Worm (Caenorhabditis elegans) whole organism, L4 larva: ENCODE data around the gene srxa-2.

Experiments
- F37D6.2 ChIP-seq: sonication (generic microtip); optimal IDR thresholded peaks from 2 replicates; lab custom pipeline; 2016; ENCODE audit warnings: mild to moderate bottlenecking, missing genetic modification characterization, missing compliant biosample characterization
- F49E8.2 ChIP-seq: sonication (generic microtip); optimal IDR thresholded peaks from 2 replicates; lab custom pipeline; 2016; ENCODE audit warnings: missing compliant biosample characterization, mild to moderate bottlenecking, missing genetic modification characterization, borderline replicate concordance
- T26A8.4 ChIP-seq: fragments of 200-800 bp; sonication (Bioruptor generic); IDR thresholded peaks from 2 replicates; pipeline ENCODE4 v1.3.6; 2022; ENCODE audit warnings: missing genetic modification characterization, missing compliant biosample characterization
- Y105C5A.15 ChIP-seq: fragments of 200-800 bp; sonication (Bioruptor generic); IDR thresholded peaks from 2 replicates; pipeline ENCODE4 v1.3.6; 2022; ENCODE audit warnings: missing genetic modification characterization, missing compliant biosample characterization
- ZK337.2 ChIP-seq: fragments of 200-800 bp; sonication (Bioruptor generic); IDR thresholded peaks from 2 replicates; pipeline ENCODE4 v1.3.6; 2022; ENCODE audit warnings: missing genetic modification reagents, missing genetic modification characterization, missing compliant biosample characterization
- aha-1 ChIP-seq: fragments of 150-350 bp; peaks from one replicate; lab custom pipeline; 2014; ENCODE audit warnings: missing biosample characterization, missing genetic modification characterization
- ama-1 ChIP-seq: fragments of 150-350 bp; optimal IDR thresholded peaks from 2 replicates; lab custom pipeline; 2014; ENCODE audit warnings: inconsistent platforms, mixed read lengths
- ceh-82 ChIP-seq: sonication (generic microtip); optimal IDR thresholded peaks from 2 replicates; lab custom pipeline; 2017; ENCODE audit warnings: missing biosample characterization, missing genetic modification characterization
- daf-16 ChIP-seq, 3 experiments: sonication (generic microtip); optimal IDR thresholded peaks; 2 replicates each; lab custom pipeline; 2016 to 2017; ENCODE audit warnings: missing genetic modification characterization in 3 of 3, missing genetic modification reagents in 3 of 3, mild to moderate bottlenecking in 2 of 3, missing compliant biosample characterization in 2 of 3, missing biosample characterization in 1 of 3, moderate library complexity in 1 of 3
- daf-19 ChIP-seq: fragments of 200-800 bp; sonication (Bioruptor generic); conservative IDR thresholded peaks from 2 replicates; pipeline ENCODE4 v1.3.6; 2022; ENCODE audit warnings: missing genetic modification characterization, missing compliant biosample characterization
- daf-8 ChIP-seq: fragments of 200-800 bp; sonication (Bioruptor generic); IDR thresholded peaks from 2 replicates; pipeline ENCODE4 v1.3.6; 2022; ENCODE audit warnings: missing genetic modification characterization, missing compliant biosample characterization
- dmd-8 ChIP-seq: fragments of 200-800 bp; sonication (Bioruptor generic); IDR thresholded peaks from 2 replicates; pipeline ENCODE4 v1.3.6; 2022; ENCODE audit warnings: missing genetic modification characterization, missing compliant biosample characterization
- dpl-1 ChIP-seq: fragments of 150-350 bp; optimal IDR thresholded peaks from 2 replicates; lab custom pipeline; 2014; ENCODE audit warnings: missing biosample characterization, missing genetic modification reagents, missing genetic modification characterization
- fkh-10 ChIP-seq: fragments of 150-350 bp; optimal IDR thresholded peaks from 2 replicates; lab custom pipeline; 2014; ENCODE audit warnings: missing biosample characterization, missing genetic modification reagents, missing genetic modification characterization
- hlh-30 ChIP-seq: sonication (generic microtip); optimal IDR thresholded peaks from 2 replicates; lab custom pipeline; 2017; ENCODE audit warnings: antibody characterized with exemption, mild to moderate bottlenecking, missing genetic modification characterization, missing compliant biosample characterization; ENCODE audit not compliant: insufficient read depth
- lim-7 ChIP-seq: fragments of 200-800 bp; sonication (Bioruptor generic); IDR thresholded peaks from 2 replicates; pipeline ENCODE4 v1.3.6; 2022; ENCODE audit warnings: missing genetic modification characterization, missing compliant biosample characterization
- lin-1 ChIP-seq: fragments of 200-800 bp; sonication (Bioruptor generic); IDR thresholded peaks from 2 replicates; pipeline ENCODE4 v1.3.6; 2022; ENCODE audit warnings: missing genetic modification reagents, missing genetic modification characterization, missing compliant biosample characterization
- lin-29 ChIP-seq: fragments of 200-800 bp; sonication (Bioruptor generic); IDR thresholded peaks from 2 replicates; pipeline ENCODE4 v1.3.6; 2022; ENCODE audit warnings: missing genetic modification reagents, missing genetic modification characterization, missing compliant biosample characterization
- lin-38 ChIP-seq: fragments of 200-800 bp; sonication (Bioruptor generic); IDR thresholded peaks from 2 replicates; pipeline ENCODE4 v1.3.6; 2022; ENCODE audit warnings: missing genetic modification reagents, missing genetic modification characterization, missing compliant biosample characterization
- lin-39 ChIP-seq: fragments of 150-350 bp; optimal IDR thresholded peaks from 2 replicates; lab custom pipeline; 2014; ENCODE audit warnings: missing biosample characterization, missing genetic modification reagents, missing genetic modification characterization
- lsy-2 ChIP-seq, 2 experiments: fragments of 150-350 bp in 1 of 2; sonication (generic microtip) in 1 of 2; optimal IDR thresholded peaks; 2 replicates each; lab custom pipeline; 2014 to 2017; ENCODE audit warnings: missing biosample characterization in 2 of 2, missing genetic modification characterization in 2 of 2
- mes-2 ChIP-seq: sonication (generic microtip); optimal IDR thresholded peaks from 2 replicates; lab custom pipeline; 2016; ENCODE audit warnings: missing genotype, mild to moderate bottlenecking, missing genetic modification characterization, missing compliant biosample characterization; ENCODE audit not compliant: poor library complexity, severe bottlenecking
- nhr-28 ChIP-seq: fragments of 150-350 bp; optimal IDR thresholded peaks from 2 replicates; lab custom pipeline; 2014; ENCODE audit warnings: missing biosample characterization, missing genetic modification characterization
- nhr-41 ChIP-seq: fragments of 200-800 bp; sonication (Bioruptor generic); IDR thresholded peaks from 2 replicates; pipeline ENCODE4 v1.3.6; 2022; ENCODE audit warnings: missing genetic modification reagents, missing genetic modification characterization, missing compliant biosample characterization
- nhr-42 ChIP-seq: fragments of 200-800 bp; sonication (Bioruptor generic); IDR thresholded peaks from 2 replicates; pipeline ENCODE4 v1.3.6; 2022; ENCODE audit warnings: missing genetic modification characterization, missing compliant biosample characterization
- nhr-48 ChIP-seq: sonication (generic microtip); optimal IDR thresholded peaks from 2 replicates; lab custom pipeline; 2016; ENCODE audit warnings: mild to moderate bottlenecking, missing genetic modification characterization, missing compliant biosample characterization
- php-3 ChIP-seq: fragments of 200-800 bp; sonication (Bioruptor generic); IDR thresholded peaks from 2 replicates; pipeline ENCODE4 v1.3.6; 2022; ENCODE audit warnings: missing genetic modification reagents, missing genetic modification characterization, missing compliant biosample characterization
- skn-1 ChIP-seq: fragments of 150-350 bp; optimal IDR thresholded peaks from 2 replicates; lab custom pipeline; 2014; ENCODE audit warnings: missing biosample characterization, missing genetic modification characterization
- snpc-1.2 ChIP-seq: fragments of 200-800 bp; sonication (Bioruptor generic); IDR thresholded peaks from 2 replicates; pipeline ENCODE4 v1.3.6; 2022; ENCODE audit warnings: missing genetic modification reagents, missing genetic modification characterization, missing compliant biosample characterization
- snpc-4 ChIP-seq: fragments of 150-350 bp; optimal IDR thresholded peaks from 2 replicates; lab custom pipeline; 2014; ENCODE audit warnings: missing biosample characterization, missing genetic modification characterization
- tag-97 ChIP-seq: fragments of 200-800 bp; sonication (Bioruptor generic); IDR thresholded peaks from 2 replicates; pipeline ENCODE4 v1.3.6; 2022; ENCODE audit warnings: missing genetic modification characterization, missing compliant biosample characterization
- tra-1 ChIP-seq: fragments of 200-800 bp; sonication (Bioruptor generic); IDR thresholded peaks from 2 replicates; pipeline ENCODE4 v1.3.6; 2022; ENCODE audit warnings: missing genetic modification reagents, missing genetic modification characterization, missing compliant biosample characterization
- unc-62 ChIP-seq, 3 experiments: fragments of 150-350 bp in 1 of 3; sonication (generic microtip); optimal IDR thresholded peaks in 2 of 3; peaks in 1 of 3; 1 replicate in 1 of 3; 2 replicates in 2 of 3; lab custom pipeline; 2014 to 2017; ENCODE audit warnings: missing biosample characterization in 3 of 3, missing genetic modification characterization in 3 of 3, missing genetic modification reagents in 3 of 3, missing genotype in 1 of 3
- zfp-2 ChIP-seq: sonication (generic microtip); optimal IDR thresholded peaks from 2 replicates; lab custom pipeline; 2016; ENCODE audit warnings: mild to moderate bottlenecking, missing genetic modification characterization, missing compliant biosample characterization
- zip-11 ChIP-seq: fragments of 200-800 bp; sonication (Bioruptor generic); IDR thresholded peaks from 2 replicates; pipeline ENCODE4 v1.3.6; 2022; ENCODE audit warnings: missing genetic modification characterization, missing compliant biosample characterization

srxa-2 gene

ce11 chrIV:9459224-9459781 lies 36.1 kb downstream of the srxa-2 start, which contains the start of gene copb-2 (continued):
- TF ChIP-seq nhr-41 (GFP tag; lab: Robert Waterston, UW) (no peak), lin-1 (GFP tag; lab: Robert Waterston, UW) (no peak), T26A8.4 (GFP tag; lab: Robert Waterston, UW) (peak; percentile 36; the same call in 1 of the 2 replicates), unc-62 (GFP tag; optimal IDR thresholded peaks at IDR 0.05 in 1 of 2; lab: Kevin White, UChicago) (no peak), unc-62 (tag; optimal IDR thresholded peaks at IDR 0.05; lab: Kevin White, UChicago) (no peak), nhr-42 (GFP tag; lab: Robert Waterston, UW) (no peak), lim-7 (no peak), dmd-8 (GFP tag; lab: Robert Waterston, UW) (no peak), dpl-1 (GFP tag; lab: Kevin White, UChicago) (peak; percentile 58), skn-1 (tag; lab: Kevin White, UChicago) (no peak), nhr-48 (tag; lab: Kevin White, UChicago) (no peak), lin-39 (tag; lab: Kevin White, UChicago) (no peak), ama-1 (lab: Kevin White, UChicago) (peak; percentile 10), ZK337.2 (GFP tag; lab: Robert Waterston, UW) (no peak), fkh-10 (GFP tag; lab: Kevin White, UChicago) (no peak), nhr-28 (tag; lab: Kevin White, UChicago) (peak; percentile 30)

- no peak; the same call in 1 of the 2 replicates for TF ChIP-seq daf-19 (GFP tag; lab: Robert Waterston, UW)
- TF ChIP-seq lin-39 (tag; lab: Kevin White, UChicago): no peak
- TF ChIP-seq ceh-82 (tag; lab: Kevin White, UChicago): no peak
- TF ChIP-seq aha-1 (tag; lab: Kevin White, UChicago): peak; percentile 61
- no peak for TF ChIP-seq lsy-2 (tag; optimal IDR thresholded peaks at IDR 0.05; lab: Kevin White, UChicago)
- no peak for TF ChIP-seq hlh-30 (tag; lab: Kevin White, UChicago)
- no peak for TF ChIP-seq dmd-8 (GFP tag; lab: Robert Waterston, UW)
- peak; percentile 58 for TF ChIP-seq F49E8.2
- TF ChIP-seq php-3 (GFP tag; lab: Robert Waterston, UW): no peak
- no peak for TF ChIP-seq F37D6.2 (tag; lab: Kevin White, UChicago)
- TF ChIP-seq zfp-2 (tag; lab: Kevin White, UChicago): no peak
- TF ChIP-seq tag-97 (GFP tag; lab: Robert Waterston, UW): no peak
- TF ChIP-seq snpc-1.2: peak; percentile 90
- no peak for TF ChIP-seq zip-11 (GFP tag; lab: Robert Waterston, UW)
- peak; percentile 29; the same call in 1 of the 2 replicates for TF ChIP-seq lin-38 (GFP tag; lab: Robert Waterston, UW)
- TF ChIP-seq tra-1 (GFP tag; lab: Robert Waterston, UW): no peak
- TF ChIP-seq lin-29 (GFP tag; lab: Robert Waterston, UW): no peak
- no peak for TF ChIP-seq mes-2 (tag; lab: Kevin White, UChicago)
- peak; percentile 32 for TF ChIP-seq snpc-4 (tag; lab: Kevin White, UChicago)
- TF ChIP-seq daf-8: no peak
- no peak for TF ChIP-seq Y105C5A.15 (GFP tag; lab: Robert Waterston, UW)
Measured at ce11 chrIV:9464345-9464783, 41.2 kb downstream of the srxa-2 start.

- TF ChIP-seq daf-16 (GFP tag; optimal IDR thresholded peaks at IDR 0.05; lab: Kevin White, UChicago) (no peak), daf-16 (tag; optimal IDR thresholded peaks at IDR 0.05; lab: Kevin White, UChicago) (no peak)
- TF ChIP-seq, all 104 proteins: peak for 0
Measured at ce11 chrIV:9467418-9467817, 44.2 kb downstream of the srxa-2 start, which contains the start of gene F38E11.6. Gene F38E11.6 (minus strand): TSS chrIV:9467518.
